Worm (Caenorhabditis elegans) whole organism, early embryonic: ENCODE data around the gene srt-37.
"Not testable (repeated sequence)": the region's sequence is repeated elsewhere in the genome, so short reads cannot be mapped to it uniquely, and the experiment has no call there.

Experiments used
- B0310.2 ChIP-seq: sonication (generic microtip); optimal IDR thresholded peaks from 2 replicates; lab custom pipeline; 2016; ENCODE audit warnings: mild to moderate bottlenecking, missing genetic modification characterization, missing compliant biosample characterization
- ama-1 ChIP-seq: fragments of 150-350 bp; optimal IDR thresholded peaks from 2 replicates; lab custom pipeline; 2014
- ceh-13 ChIP-seq: fragments of 200-800 bp; sonication (Bioruptor generic); optimal IDR thresholded peaks from 2 replicates; lab custom pipeline; 2018; ENCODE audit warnings: mild to moderate bottlenecking, missing genetic modification characterization, missing compliant biosample characterization
- ets-7 ChIP-seq: sonication (generic microtip); optimal IDR thresholded peaks from 2 replicates; lab custom pipeline; 2016; ENCODE audit warnings: missing genotype, missing genetic modification characterization, missing compliant biosample characterization
- hmbx-1 ChIP-seq: sonication (generic microtip); optimal IDR thresholded peaks from 2 replicates; lab custom pipeline; 2016; ENCODE audit warnings: mild to moderate bottlenecking, missing genetic modification characterization, missing compliant biosample characterization

DNA sequence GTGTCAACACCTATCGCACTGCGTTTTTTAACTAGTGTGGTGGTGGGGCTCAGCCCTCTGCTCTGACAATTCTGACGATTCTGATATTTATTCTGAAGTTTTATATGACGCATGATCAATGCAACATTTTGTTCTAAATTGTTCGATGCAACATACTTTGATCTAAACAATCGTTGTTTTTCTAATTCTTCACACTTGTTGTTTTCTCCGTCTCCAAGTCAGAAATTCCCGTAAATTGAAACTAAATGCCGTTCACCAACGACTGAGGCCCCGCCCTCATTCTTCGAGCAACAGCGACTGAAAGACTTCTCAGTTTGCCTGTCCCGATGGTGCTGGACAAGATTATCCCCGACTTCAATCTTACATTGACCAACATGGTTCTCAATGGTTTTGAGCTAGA is 3.1 kb upstream of the srt-37 start, which contains the start of gene srt-19:
- not testable (repeated sequence) for TF ChIP-seq ets-7; hmbx-1 (tag; lab: Kevin White, UChicago); ama-1 (lab: Kevin White, UChicago); ceh-13 (GFP tag; lab: Kevin White, UChicago); B0310.2 (tag; lab: Kevin White, UChicago)
